Worm (Caenorhabditis elegans) whole organism, L2 larva: ENCODE measurements around the gene moa-1.

Experiments
- C34F6.9 ChIP-seq: fragments of 150-350 bp; optimal IDR thresholded peaks from 2 replicates; lab custom pipeline; 2014; ENCODE audit warnings: missing biosample characterization, missing genetic modification characterization
- F13H6.1 ChIP-seq: sonication (generic microtip); optimal IDR thresholded peaks from 2 replicates; lab custom pipeline; 2016; ENCODE audit warnings: missing genetic modification characterization, missing compliant biosample characterization
- R02D3.7 ChIP-seq: fragments of 150-350 bp; optimal IDR thresholded peaks from 2 replicates; lab custom pipeline; 2014; ENCODE audit warnings: missing biosample characterization, missing genetic modification characterization
- ZK546.5 ChIP-seq: sonication (generic microtip); optimal IDR thresholded peaks from 2 replicates; lab custom pipeline; 2017; ENCODE audit warnings: missing biosample characterization, missing genetic modification characterization
- ama-1 ChIP-seq: fragments of 150-350 bp; optimal IDR thresholded peaks from 2 replicates; lab custom pipeline; 2018; ENCODE audit warnings: inconsistent platforms
- blmp-1 ChIP-seq: sonication (generic microtip); optimal IDR thresholded peaks from 2 replicates; lab custom pipeline; 2017; ENCODE audit warnings: missing genetic modification characterization, mild to moderate bottlenecking, missing compliant biosample characterization, antibody characterized with exemption, moderate library complexity; ENCODE audit not compliant: insufficient read depth
- ceh-16 ChIP-seq: fragments of 150-350 bp; optimal IDR thresholded peaks from 2 replicates; lab custom pipeline; 2014; ENCODE audit warnings: missing biosample characterization, missing genetic modification characterization
- ceh-82 ChIP-seq: fragments of 150-350 bp; optimal IDR thresholded peaks from 2 replicates; lab custom pipeline; 2014; ENCODE audit warnings: missing biosample characterization, missing genetic modification characterization
- crh-2 ChIP-seq: sonication (generic microtip); optimal IDR thresholded peaks from 2 replicates; lab custom pipeline; 2017; ENCODE audit warnings: missing biosample characterization, missing genetic modification characterization
- dmd-4 ChIP-seq: sonication (generic microtip); optimal IDR thresholded peaks from 2 replicates; lab custom pipeline; 2017; ENCODE audit warnings: missing biosample characterization, missing genetic modification characterization
- egl-27 ChIP-seq: sonication (generic microtip); optimal IDR thresholded peaks from 3 replicates; lab custom pipeline; 2017; ENCODE audit warnings: missing biosample characterization, missing genetic modification reagents, missing genetic modification characterization
- elt-1 ChIP-seq: fragments of 150-350 bp; optimal IDR thresholded peaks from 2 replicates; lab custom pipeline; 2014; ENCODE audit warnings: missing biosample characterization, missing genetic modification characterization
- elt-3 ChIP-seq: sonication (generic microtip); optimal IDR thresholded peaks from 2 replicates; lab custom pipeline; 2017; ENCODE audit warnings: missing biosample characterization, missing genetic modification characterization
- fos-1 ChIP-seq: fragments of 150-350 bp; optimal IDR thresholded peaks from 2 replicates; lab custom pipeline; 2014; ENCODE audit warnings: missing biosample characterization, missing genetic modification characterization
- gmeb-1 ChIP-seq: fragments of 150-350 bp; optimal IDR thresholded peaks from 2 replicates; lab custom pipeline; 2014; ENCODE audit warnings: missing biosample characterization, missing genetic modification characterization
- lin-11 ChIP-seq: fragments of 150-350 bp; sonication (generic microtip); optimal IDR thresholded peaks from 2 replicates; lab custom pipeline; 2014; ENCODE audit warnings: missing biosample characterization, missing genetic modification characterization, inconsistent platforms, mixed read lengths
- lin-13 ChIP-seq: fragments of 150-350 bp; optimal IDR thresholded peaks from 2 replicates; lab custom pipeline; 2014; ENCODE audit warnings: missing biosample characterization, missing genetic modification reagents, missing genetic modification characterization
- lsy-2 ChIP-seq, 2 experiments: fragments of 150-350 bp in 1 of 2; sonication (generic microtip) in 1 of 2; optimal IDR thresholded peaks; 2 replicates each; lab custom pipeline; 2014 to 2017; ENCODE audit warnings: missing biosample characterization in 2 of 2, missing genetic modification characterization in 2 of 2
- mab-5 ChIP-seq: fragments of 150-350 bp; optimal IDR thresholded peaks from 2 replicates; lab custom pipeline; 2014; ENCODE audit warnings: missing biosample characterization, missing genetic modification characterization
- mdl-1 ChIP-seq, 2 experiments: fragments of 150-350 bp in 1 of 2; sonication (generic microtip) in 1 of 2; optimal IDR thresholded peaks; 2 replicates each; lab custom pipeline; 2017; ENCODE audit warnings: missing biosample characterization in 2 of 2, missing genetic modification characterization in 2 of 2
- nhr-10 ChIP-seq: sonication (generic microtip); optimal IDR thresholded peaks from 2 replicates; lab custom pipeline; 2017; ENCODE audit warnings: missing biosample characterization, missing genetic modification characterization
- nhr-23 ChIP-seq: fragments of 150-350 bp; optimal IDR thresholded peaks from 2 replicates; lab custom pipeline; 2014; ENCODE audit warnings: missing biosample characterization, missing genetic modification reagents, missing genetic modification characterization
- nhr-25 ChIP-seq: fragments of 150-350 bp; sonication (generic microtip); optimal IDR thresholded peaks from 3 replicates; lab custom pipeline; 2014; ENCODE audit warnings: missing biosample characterization, missing genetic modification characterization
- nhr-6 ChIP-seq: fragments of 150-350 bp; optimal IDR thresholded peaks from 2 replicates; lab custom pipeline; 2014; ENCODE audit warnings: missing biosample characterization, missing genetic modification characterization
- nhr-77 ChIP-seq: fragments of 150-350 bp; optimal IDR thresholded peaks from 2 replicates; lab custom pipeline; 2014; ENCODE audit warnings: missing biosample characterization, missing genetic modification characterization
- peb-1 ChIP-seq: fragments of 150-350 bp; optimal IDR thresholded peaks from 2 replicates; lab custom pipeline; 2014; ENCODE audit warnings: missing biosample characterization, missing genetic modification characterization
- sem-4 ChIP-seq: fragments of 150-350 bp; optimal IDR thresholded peaks from 2 replicates; lab custom pipeline; 2014; ENCODE audit warnings: missing biosample characterization, missing genetic modification reagents, missing genetic modification characterization
- skn-1 ChIP-seq: sonication (generic microtip); optimal IDR thresholded peaks from 2 replicates; lab custom pipeline; 2017; ENCODE audit warnings: missing biosample characterization, missing genetic modification characterization
- snpc-4 ChIP-seq: fragments of 150-350 bp; optimal IDR thresholded peaks from 2 replicates; lab custom pipeline; 2014; ENCODE audit warnings: missing biosample characterization, missing genetic modification characterization
- unc-39 ChIP-seq: fragments of 150-350 bp; optimal IDR thresholded peaks from 2 replicates; lab custom pipeline; 2014; ENCODE audit warnings: missing biosample characterization, missing genetic modification characterization
- unc-62 ChIP-seq: fragments of 150-350 bp; optimal IDR thresholded peaks from 2 replicates; lab custom pipeline; 2014; ENCODE audit warnings: missing biosample characterization, missing genetic modification reagents, missing genetic modification characterization
- zag-1 ChIP-seq: fragments of 150-350 bp; optimal IDR thresholded peaks from 2 replicates; lab custom pipeline; 2014; ENCODE audit warnings: missing biosample characterization, missing genetic modification characterization
- ztf-11 ChIP-seq: sonication (generic microtip); optimal IDR thresholded peaks from 2 replicates; lab custom pipeline; 2017; ENCODE audit warnings: missing biosample characterization, missing genetic modification characterization
- ztf-4 ChIP-seq: fragments of 150-350 bp; optimal IDR thresholded peaks from 2 replicates; lab custom pipeline; 2014; ENCODE audit warnings: missing biosample characterization, missing genetic modification characterization

Gene moa-1

ce11 chrIII:1950236-1950635, 19.5 kb downstream of the moa-1 start, which contains the start of the genes polh-1 and rps-22 (continued):
- TF ChIP-seq nhr-25 (tag; lab: Kevin White, UChicago) (peak; percentile 90), ceh-16 (peak; percentile 44), nhr-10 (no peak), elt-1 (tag; lab: Kevin White, UChicago) (no peak), peb-1 (tag; lab: Kevin White, UChicago) (no peak), unc-39 (tag; lab: Kevin White, UChicago) (no peak), lin-11 (peak; percentile 88), nhr-23 (tag; lab: Kevin White, UChicago) (no peak), mdl-1 (tag; optimal IDR thresholded peaks at IDR 0.05; lab: Kevin White, UChicago) (no peak), ceh-82 (tag; lab: Kevin White, UChicago) (peak; percentile 70), ztf-11 (no peak)

- TF ChIP-seq F13H6.1 (tag; lab: Kevin White, UChicago) (no peak), egl-27 (tag; lab: Kevin White, UChicago) (no peak), R02D3.7 (tag; lab: Kevin White, UChicago) (no peak), nhr-77 (no peak), nhr-6 (no peak), nhr-25 (tag; lab: Kevin White, UChicago) (no peak), ZK546.5 (tag; lab: Kevin White, UChicago) (no peak), gmeb-1 (tag; lab: Kevin White, UChicago) (no peak), snpc-4 (no peak), sem-4 (tag; lab: Kevin White, UChicago) (no peak), ama-1 (lab: Kevin White, UChicago) (no peak), ztf-4 (no peak), elt-3 (tag; lab: Kevin White, UChicago) (no peak), crh-2 (tag; lab: Kevin White, UChicago) (no peak), dmd-4 (tag; lab: Kevin White, UChicago) (no peak), nhr-23 (tag; lab: Kevin White, UChicago) (no peak), unc-62 (GFP tag; lab: Kevin White, UChicago) (no peak)
These were observed 20.3 kb downstream of the moa-1 start for ce11 chrIII:1949362-1949761.

- TF ChIP-seq ztf-4 (no peak), fos-1 (tag; lab: Kevin White, UChicago) (no peak), ceh-16 (no peak), gmeb-1 (tag; lab: Kevin White, UChicago) (no peak), unc-62 (GFP tag; lab: Kevin White, UChicago) (no peak), ztf-11 (no peak), mdl-1 (tag; optimal IDR thresholded peaks at IDR 0.05; lab: Kevin White, UChicago) (no peak)
These were observed 21.9 kb downstream of the moa-1 start for ce11 chrIII:1947851-1948250.

ce11 chrIII:1943488-1943887, 26.2 kb downstream of the moa-1 start, which contains the start of gene F53A3.1:
Gene F53A3.1, minus strand, starts transcription at chrIII:1943637.
- no peak for TF ChIP-seq nhr-10
- TF ChIP-seq unc-39 (tag; lab: Kevin White, UChicago) = no peak
- TF ChIP-seq snpc-4 = no peak
- no peak for TF ChIP-seq mab-5 (tag; lab: Kevin White, UChicago)

ce11 chrIII:1939625-1939988, 30.1 kb downstream of the moa-1 start:
- TF ChIP-seq lsy-2 (tag; optimal IDR thresholded peaks at IDR 0.05; lab: Kevin White, UChicago) = peak in 1 of 2 experiments; percentile 47
- TF ChIP-seq nhr-25 (tag; lab: Kevin White, UChicago) = no peak

- no peak for TF ChIP-seq skn-1 (tag; lab: Kevin White, UChicago)
- no peak for TF ChIP-seq F13H6.1 (tag; lab: Kevin White, UChicago)
- TF ChIP-seq crh-2 (tag; lab: Kevin White, UChicago) = no peak
- TF ChIP-seq C34F6.9 = no peak
- no peak for TF ChIP-seq ZK546.5 (tag; lab: Kevin White, UChicago)
- no peak for TF ChIP-seq zag-1 (tag; lab: Kevin White, UChicago)
- TF ChIP-seq ceh-16 = no peak
- TF ChIP-seq lin-13 (GFP tag; lab: Kevin White, UChicago) = peak; percentile 48
- no peak for TF ChIP-seq nhr-6
- TF ChIP-seq blmp-1 (tag; lab: Kevin White, UChicago) = no peak
- TF ChIP-seq lsy-2 (tag; optimal IDR thresholded peaks at IDR 0.05; lab: Kevin White, UChicago) = peak; percentile 7 to 65
- TF ChIP-seq, all 48 proteins: peak for 2
These were observed 30.7 kb downstream of the moa-1 start for ce11 chrIII:1938712-1939624.
